Worm (Caenorhabditis elegans): ENCODE results near the gene hil-4.

hil-4 gene

DNA sequence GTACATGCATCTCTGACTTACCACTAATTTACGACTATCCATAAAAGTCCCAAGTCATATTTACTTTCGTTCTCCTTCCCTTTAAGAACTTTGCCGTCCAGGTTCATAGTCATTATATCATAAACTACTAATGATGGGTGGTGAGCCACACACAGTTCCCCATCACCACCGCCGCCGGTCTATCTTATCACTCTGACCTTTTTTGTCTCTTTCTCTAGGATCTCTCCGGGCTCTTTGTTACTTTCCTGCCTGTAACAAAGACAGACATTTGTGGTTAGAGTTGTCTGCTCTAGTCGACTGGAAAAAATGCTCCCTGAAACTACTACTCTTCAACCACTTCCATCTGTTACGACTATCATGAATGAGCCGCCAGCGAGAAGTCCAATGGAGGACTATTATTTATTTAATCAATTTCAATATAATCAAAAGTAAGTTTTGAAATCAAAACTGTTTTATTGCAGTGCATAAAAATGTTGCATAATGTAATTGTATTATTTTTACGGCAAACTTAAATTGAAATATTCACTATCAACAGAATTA is 16.4 kb downstream of the hil-4 start, which contains the start of gene elt-7:
Gene elt-7, plus strand, starts transcription at position 263 of the 540 bp plus-strand sequence.
- TF ChIP-seq ceh-36 (tag; optimal IDR thresholded peaks at IDR 0.05) (no peak), ama-1 (optimal IDR thresholded peaks at IDR 0.05) (no peak), B0310.2 (tag; optimal IDR thresholded peaks at IDR 0.05) (no peak), pes-1 (GFP tag; IDR thresholded peaks at IDR 0.05) (no peak), F13C5.2 (tag; optimal IDR thresholded peaks at IDR 0.05) (no peak), flt-1 (GFP tag; IDR thresholded peaks at IDR 0.05) (no peak), hmg-4 (GFP tag; optimal IDR thresholded peaks at IDR 0.05) (no peak), sea-1 (GFP tag; conservative IDR thresholded peaks at IDR 0.05) (no peak), aly-1 (tag; optimal IDR thresholded peaks at IDR 0.05) (no peak), tra-4 (tag; optimal IDR thresholded peaks at IDR 0.05) (no peak), tbx-11 (GFP tag; IDR thresholded peaks at IDR 0.05) (no peak), hnd-1 (tag; optimal IDR thresholded peaks at IDR 0.05) (no peak), ets-7 (tag; optimal IDR thresholded peaks at IDR 0.05) (no peak), ceh-13 (GFP tag; optimal IDR thresholded peaks at IDR 0.05) (no peak), tbx-37 (GFP tag; conservative IDR thresholded peaks at IDR 0.05) (no peak), scrt-1 (GFP tag; IDR thresholded peaks at IDR 0.05) (no peak), hmbx-1 (tag; optimal IDR thresholded peaks at IDR 0.05) (no peak)

- no peak for TF ChIP-seq ama-1 (optimal IDR thresholded peaks at IDR 0.05)
- no peak for TF ChIP-seq tra-4 (tag; optimal IDR thresholded peaks at IDR 0.05)
Observed at ce11 chrV:4775140-4775539, 21.0 kb downstream of the hil-4 start.

- TF ChIP-seq tra-4 (tag; optimal IDR thresholded peaks at IDR 0.05): no peak
- no peak for TF ChIP-seq ama-1 (optimal IDR thresholded peaks at IDR 0.05)
- no peak for TF ChIP-seq aly-1 (tag; optimal IDR thresholded peaks at IDR 0.05)
- no peak for TF ChIP-seq tbx-11 (GFP tag; IDR thresholded peaks at IDR 0.05)
- no peak for TF ChIP-seq ceh-36 (tag; optimal IDR thresholded peaks at IDR 0.05)
- TF ChIP-seq pes-1 (GFP tag; IDR thresholded peaks at IDR 0.05): no peak
- no peak for TF ChIP-seq sea-1 (GFP tag; conservative IDR thresholded peaks at IDR 0.05)
- TF ChIP-seq tbx-37 (GFP tag; conservative IDR thresholded peaks at IDR 0.05): no peak
- no peak for TF ChIP-seq flt-1 (GFP tag; IDR thresholded peaks at IDR 0.05)
- no peak for TF ChIP-seq ceh-13 (GFP tag; optimal IDR thresholded peaks at IDR 0.05)
- TF ChIP-seq hnd-1 (tag; optimal IDR thresholded peaks at IDR 0.05): no peak
- TF ChIP-seq F13C5.2 (tag; optimal IDR thresholded peaks at IDR 0.05): no peak
- no peak for TF ChIP-seq hmbx-1 (tag; optimal IDR thresholded peaks at IDR 0.05)
- TF ChIP-seq B0310.2 (tag; optimal IDR thresholded peaks at IDR 0.05): no peak
- no peak for TF ChIP-seq scrt-1 (GFP tag; IDR thresholded peaks at IDR 0.05)
- TF ChIP-seq ets-7 (tag; optimal IDR thresholded peaks at IDR 0.05): no peak
- no peak for TF ChIP-seq hmg-4 (GFP tag; optimal IDR thresholded peaks at IDR 0.05)
Observed at ce11 chrV:4777388-4777986, 23.4 kb downstream of the hil-4 start, which contains the start of gene C18G1.1. Gene C18G1.1, plus strand, starts transcription at chrV:4777960.

DNA sequence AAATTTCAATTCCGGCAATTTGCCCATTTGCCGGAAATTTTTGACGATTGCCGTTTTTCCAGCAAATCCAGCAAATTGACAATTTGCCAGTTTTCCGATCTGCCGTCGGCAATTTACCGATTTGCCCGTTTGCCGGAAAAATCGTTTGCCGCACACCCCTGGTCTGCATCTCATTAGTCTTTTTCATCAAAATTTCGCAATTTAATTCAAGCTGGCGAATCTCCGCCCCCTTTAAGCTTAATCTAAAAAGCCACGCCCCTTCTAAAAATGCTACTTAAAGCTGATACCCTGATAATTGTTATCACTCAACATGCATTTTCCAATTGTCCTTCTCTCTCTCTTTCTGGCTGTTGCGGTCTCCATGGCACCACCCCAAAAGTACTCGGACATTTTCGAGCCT is 29.2 kb downstream of the hil-4 start, which contains the start of gene Y60C6A.1:
Gene Y60C6A.1, plus strand, starts transcription at position 301 of the 400 bp plus-strand sequence.
- TF ChIP-seq flt-1 (GFP tag; IDR thresholded peaks at IDR 0.05) (no peak), ets-7 (tag; optimal IDR thresholded peaks at IDR 0.05) (no peak), ceh-36 (tag; optimal IDR thresholded peaks at IDR 0.05) (no peak), B0310.2 (tag; optimal IDR thresholded peaks at IDR 0.05) (no peak), F13C5.2 (tag; optimal IDR thresholded peaks at IDR 0.05) (no peak), scrt-1 (GFP tag; IDR thresholded peaks at IDR 0.05) (no peak), hmbx-1 (tag; optimal IDR thresholded peaks at IDR 0.05) (no peak), sea-1 (GFP tag; conservative IDR thresholded peaks at IDR 0.05) (no peak), ceh-13 (GFP tag; optimal IDR thresholded peaks at IDR 0.05) (no peak), hmg-4 (GFP tag; optimal IDR thresholded peaks at IDR 0.05) (no peak), tbx-11 (GFP tag; IDR thresholded peaks at IDR 0.05) (no peak)

DNA sequence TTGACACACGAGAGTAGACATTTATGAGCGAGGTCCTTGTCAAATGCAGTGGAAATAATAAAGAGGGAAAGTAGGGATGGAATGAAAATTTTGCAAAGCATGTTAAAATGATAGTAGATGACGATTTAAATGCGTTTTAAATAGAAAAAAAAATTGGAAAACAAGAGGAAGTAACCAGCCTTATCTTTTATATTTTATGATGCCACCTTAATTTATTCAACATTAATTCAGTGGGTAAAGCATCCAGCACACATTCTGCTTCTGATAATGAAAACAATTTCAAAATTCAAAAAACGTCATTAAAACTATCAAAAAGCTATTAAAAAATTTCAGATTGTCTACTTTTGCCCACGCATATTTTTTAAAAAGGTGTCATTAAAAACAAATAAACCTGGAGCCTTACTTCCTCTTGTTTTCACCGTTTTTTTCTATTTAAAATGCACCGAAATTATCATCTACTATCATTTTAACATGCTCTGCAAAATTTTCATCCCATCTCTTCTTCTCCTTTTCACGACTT is 31.3 kb downstream of the hil-4 start, which contains the start of the genes Y60C6A.2 and Y60C6A.3:
Gene Y60C6A.2, minus strand, starts transcription at position 101 of the 520 bp plus-strand sequence.
Gene Y60C6A.3, plus strand, starts transcription at position 470 of the 520 bp plus-strand sequence.
- TF ChIP-seq sea-1 (GFP tag; conservative IDR thresholded peaks at IDR 0.05) (no peak), hnd-1 (tag; optimal IDR thresholded peaks at IDR 0.05) (no peak), tra-4 (tag; optimal IDR thresholded peaks at IDR 0.05) (no peak), ceh-13 (GFP tag; optimal IDR thresholded peaks at IDR 0.05) (no peak), B0310.2 (tag; optimal IDR thresholded peaks at IDR 0.05) (no peak), tbx-11 (GFP tag; IDR thresholded peaks at IDR 0.05) (no peak), ets-7 (tag; optimal IDR thresholded peaks at IDR 0.05) (no peak), hmbx-1 (tag; optimal IDR thresholded peaks at IDR 0.05) (no peak), pes-1 (GFP tag; IDR thresholded peaks at IDR 0.05) (no peak), ceh-36 (tag; optimal IDR thresholded peaks at IDR 0.05) (no peak), aly-1 (tag; optimal IDR thresholded peaks at IDR 0.05) (no peak), flt-1 (GFP tag; IDR thresholded peaks at IDR 0.05) (no peak), scrt-1 (GFP tag; IDR thresholded peaks at IDR 0.05) (no peak), hmg-4 (GFP tag; optimal IDR thresholded peaks at IDR 0.05) (no peak), F13C5.2 (tag; optimal IDR thresholded peaks at IDR 0.05) (no peak), ama-1 (optimal IDR thresholded peaks at IDR 0.05) (no peak)

DNA sequence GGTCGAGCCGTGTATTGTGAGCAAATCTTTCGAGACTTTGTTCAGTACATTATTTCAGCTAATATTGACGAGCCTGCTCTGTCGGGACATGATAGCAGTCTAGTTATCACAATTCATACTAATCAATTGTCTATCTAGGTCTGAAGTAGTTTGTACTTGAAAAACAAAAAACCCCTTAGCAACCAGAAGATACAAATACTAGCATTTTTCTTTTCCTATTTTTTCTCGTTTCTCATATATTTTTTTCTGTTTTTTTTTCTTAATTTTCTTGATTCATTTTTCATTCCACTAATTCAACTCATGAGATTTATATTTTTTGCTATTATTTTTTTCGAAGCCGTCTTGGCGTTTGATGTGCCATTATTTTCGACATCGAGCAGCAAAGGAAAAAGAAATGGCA is 33.1 kb downstream of the hil-4 start, which contains the start of gene R02F11.9:
Gene R02F11.9, plus strand, starts transcription at position 301 of the 400 bp plus-strand sequence.
- TF ChIP-seq tbx-37 (GFP tag; conservative IDR thresholded peaks at IDR 0.05) (no peak), scrt-1 (GFP tag; IDR thresholded peaks at IDR 0.05) (no peak), hmbx-1 (tag; optimal IDR thresholded peaks at IDR 0.05) (no peak), tra-4 (tag; optimal IDR thresholded peaks at IDR 0.05) (no peak), pes-1 (GFP tag; IDR thresholded peaks at IDR 0.05) (no peak)

DNA sequence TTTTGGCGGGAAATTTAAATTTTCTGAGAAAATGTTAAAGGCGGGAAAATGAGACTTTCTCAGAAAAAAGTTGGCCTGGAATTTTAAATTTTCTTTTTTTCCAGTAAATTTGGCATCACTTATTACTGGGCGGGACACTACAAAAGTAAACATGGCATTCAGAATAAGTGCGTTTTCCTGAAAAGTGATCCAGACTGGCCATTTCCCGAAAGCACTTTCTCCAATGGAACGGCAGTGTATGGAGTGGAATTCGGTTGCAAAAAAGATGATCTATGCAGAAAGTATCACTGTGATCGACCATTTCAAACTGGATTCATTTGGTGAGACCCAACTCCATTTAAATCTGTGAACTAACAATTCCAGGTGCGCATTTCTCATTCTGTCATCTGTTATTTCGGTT is 33.7 kb downstream of the hil-4 start:
- TF ChIP-seq hmg-4 (GFP tag; optimal IDR thresholded peaks at IDR 0.05): no peak
- no peak for TF ChIP-seq hnd-1 (tag; optimal IDR thresholded peaks at IDR 0.05)
- TF ChIP-seq flt-1 (GFP tag; IDR thresholded peaks at IDR 0.05): no peak
- TF ChIP-seq ceh-13 (GFP tag; optimal IDR thresholded peaks at IDR 0.05): no peak
- no peak for TF ChIP-seq ceh-36 (tag; optimal IDR thresholded peaks at IDR 0.05)
- no peak for TF ChIP-seq F13C5.2 (tag; optimal IDR thresholded peaks at IDR 0.05)
- no peak for TF ChIP-seq ets-7 (tag; optimal IDR thresholded peaks at IDR 0.05)
- TF ChIP-seq pes-1 (GFP tag; IDR thresholded peaks at IDR 0.05): no peak
- no peak for TF ChIP-seq scrt-1 (GFP tag; IDR thresholded peaks at IDR 0.05)
- no peak for TF ChIP-seq aly-1 (tag; optimal IDR thresholded peaks at IDR 0.05)
- no peak for TF ChIP-seq tra-4 (tag; optimal IDR thresholded peaks at IDR 0.05)
- TF ChIP-seq hmbx-1 (tag; optimal IDR thresholded peaks at IDR 0.05): no peak
